Worm (Caenorhabditis elegans): ENCODE measurements around the gene sfxn-1.5.

sfxn-1.5 gene

DNA sequence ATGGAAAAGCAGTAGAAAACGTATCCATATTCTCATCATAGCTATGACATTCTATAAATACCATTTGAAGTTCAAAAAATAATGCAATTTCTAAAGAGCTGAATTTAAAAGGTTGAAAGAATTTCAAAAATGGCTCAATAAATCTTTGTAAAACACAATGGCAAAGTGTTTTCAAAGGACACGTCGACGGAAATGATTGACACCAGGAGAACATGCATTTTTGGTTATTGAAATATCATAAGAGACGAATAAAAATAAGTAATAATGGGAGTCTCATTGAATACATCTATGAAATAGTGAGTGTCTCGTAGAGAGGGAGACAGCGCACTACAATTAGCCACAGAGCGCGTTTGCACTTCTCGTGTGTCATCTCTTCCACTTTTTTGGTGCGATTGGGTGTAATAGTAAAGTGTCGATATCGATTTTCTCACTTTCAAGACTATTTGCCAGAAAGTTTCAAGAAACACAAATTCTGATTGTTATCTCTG lies 4.9 kb downstream of the sfxn-1.5 start, which contains the start of gene T04F8.2:
Gene T04F8.2 (minus strand): TSS at position 51 of the 488 bp plus-strand sequence.
- TF ChIP-seq fos-1 (tag; optimal IDR thresholded peaks at IDR 0.05) (no peak), hmg-11 (tag; optimal IDR thresholded peaks at IDR 0.05) (peak; percentile 59), ceh-28 (tag; optimal IDR thresholded peaks at IDR 0.05) (peak; percentile 49), nhr-23 (tag; optimal IDR thresholded peaks at IDR 0.05) (peak; percentile 56), nfya-1 (tag; optimal IDR thresholded peaks at IDR 0.05; ENCODE audit: insufficient read depth) (peak; percentile 68), snpc-4 (tag; optimal IDR thresholded peaks at IDR 0.05) (peak; percentile 58), fkh-10 (GFP tag; optimal IDR thresholded peaks at IDR 0.05) (no peak), tbx-2 (tag; optimal IDR thresholded peaks at IDR 0.05) (no peak), nhr-25 (tag; optimal IDR thresholded peaks at IDR 0.05) (peak; percentile 63), unc-62 (GFP tag; optimal IDR thresholded peaks at IDR 0.05) (no peak), jun-1 (tag; optimal IDR thresholded peaks at IDR 0.05) (peak; percentile 28), sea-2 (GFP tag; optimal IDR thresholded peaks at IDR 0.05) (no peak), nhr-43 (tag; optimal IDR thresholded peaks at IDR 0.05; ENCODE audit: poor library complexity, severe bottlenecking) (peak; percentile 21), nhr-28 (tag; optimal IDR thresholded peaks at IDR 0.05) (no peak), lin-39 (tag; optimal IDR thresholded peaks at IDR 0.05) (peak; percentile 69), nhr-67 (tag; optimal IDR thresholded peaks at IDR 0.05) (no peak), mdl-1 (tag; optimal IDR thresholded peaks at IDR 0.05) (no peak), ceh-9 (tag; optimal IDR thresholded peaks at IDR 0.05) (no peak), zag-1 (tag; optimal IDR thresholded peaks at IDR 0.05) (no peak), ceh-82 (tag; optimal IDR thresholded peaks at IDR 0.05) (no peak), ztf-4 (tag; optimal IDR thresholded peaks at IDR 0.05) (no peak), pqm-1 (tag; optimal IDR thresholded peaks at IDR 0.05) (peak; percentile 42), ceh-16 (tag; optimal IDR thresholded peaks at IDR 0.05) (no peak), egl-27 (tag; optimal IDR thresholded peaks at IDR 0.05) (no peak), lin-15B (tag; optimal IDR thresholded peaks at IDR 0.05) (peak; percentile 50), ama-1 (optimal IDR thresholded peaks at IDR 0.05) (no peak), R02D3.7 (tag; optimal IDR thresholded peaks at IDR 0.05) (no peak), egl-5 (tag; optimal IDR thresholded peaks at IDR 0.05) (peak; percentile 64), daf-12 (tag; optimal IDR thresholded peaks at IDR 0.05) (no peak), pha-4 (tag; optimal IDR thresholded peaks at IDR 0.05) (peak; percentile 86), elt-2 (tag; optimal IDR thresholded peaks at IDR 0.05) (peak; percentile 50), unc-39 (tag; optimal IDR thresholded peaks at IDR 0.05) (no peak), skn-1 (tag; optimal IDR thresholded peaks at IDR 0.05) (peak; percentile 58)

- TF ChIP-seq lin-15B (tag; optimal IDR thresholded peaks at IDR 0.05), result no peak
- TF ChIP-seq nhr-76 (tag; optimal IDR thresholded peaks at IDR 0.05), result no peak
- no peak for TF ChIP-seq aly-2 (tag; optimal IDR thresholded peaks at IDR 0.05)
- TF ChIP-seq elt-1 (tag; optimal IDR thresholded peaks at IDR 0.05), result no peak
- TF ChIP-seq sea-2 (GFP tag; optimal IDR thresholded peaks at IDR 0.05), result no peak
- no peak for TF ChIP-seq nhr-23 (tag; optimal IDR thresholded peaks at IDR 0.05)
- no peak for TF ChIP-seq skn-1 (tag; optimal IDR thresholded peaks at IDR 0.05)
- no peak for TF ChIP-seq fkh-10 (GFP tag; optimal IDR thresholded peaks at IDR 0.05)
- no peak for TF ChIP-seq ztf-4 (tag; optimal IDR thresholded peaks at IDR 0.05)
- no peak for TF ChIP-seq unc-39 (tag; optimal IDR thresholded peaks at IDR 0.05)
- no peak for TF ChIP-seq nfya-1 (tag; optimal IDR thresholded peaks at IDR 0.05; ENCODE audit: insufficient read depth)
- TF ChIP-seq ZK546.5 (tag; optimal IDR thresholded peaks at IDR 0.05), result no peak
These were observed 10.7 kb downstream of the sfxn-1.5 start, which contains the start of gene cutl-11 for ce11 chrX:11650751-11651150. Gene cutl-11, minus strand, starts transcription at chrX:11650851.

DNA sequence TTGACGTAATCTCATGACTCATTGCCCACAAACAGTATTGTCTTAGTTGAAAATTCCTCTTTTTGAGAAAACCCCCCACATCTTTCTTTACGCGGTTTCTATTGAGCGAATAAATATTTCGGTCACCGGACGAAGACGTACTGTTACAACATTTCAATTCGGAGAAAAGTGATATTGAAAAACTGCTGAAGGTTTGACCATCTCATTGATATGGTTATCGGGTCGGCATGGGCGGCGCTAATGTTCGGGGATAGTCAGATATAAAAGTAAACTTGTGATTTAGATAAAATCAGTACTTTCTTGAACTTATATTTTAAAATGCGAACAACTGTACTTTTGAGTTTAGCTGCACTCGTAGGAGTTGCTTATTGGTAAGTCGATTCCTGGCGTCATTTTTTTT lies 14.3 kb downstream of the sfxn-1.5 start, which contains the start of gene T04F8.8:
Gene T04F8.8 (plus strand): TSS at position 301 of the 400 bp plus-strand sequence.
- TF ChIP-seq ceh-28 (tag; optimal IDR thresholded peaks at IDR 0.05) (no peak), nhr-23 (tag; optimal IDR thresholded peaks at IDR 0.05) (peak; percentile 19)

ce11 chrX:11645517-11645916 lies 15.9 kb downstream of the sfxn-1.5 start:
- TF ChIP-seq mdl-1 (tag; optimal IDR thresholded peaks at IDR 0.05) (no peak), egl-27 (tag; optimal IDR thresholded peaks at IDR 0.05) (no peak), aly-2 (tag; optimal IDR thresholded peaks at IDR 0.05) (no peak), R02D3.7 (tag; optimal IDR thresholded peaks at IDR 0.05) (no peak), eor-1 (tag; optimal IDR thresholded peaks at IDR 0.05) (no peak), elt-1 (tag; optimal IDR thresholded peaks at IDR 0.05) (no peak), lsy-12 (tag; optimal IDR thresholded peaks at IDR 0.05) (no peak), daf-12 (tag; optimal IDR thresholded peaks at IDR 0.05) (no peak), nhr-77 (tag; optimal IDR thresholded peaks at IDR 0.05) (no peak), nhr-67 (tag; optimal IDR thresholded peaks at IDR 0.05) (no peak), tbx-2 (tag; optimal IDR thresholded peaks at IDR 0.05) (peak; percentile 5), nhr-11 (tag; optimal IDR thresholded peaks at IDR 0.05) (no peak), sea-2 (GFP tag; optimal IDR thresholded peaks at IDR 0.05) (no peak), ZK546.5 (tag; optimal IDR thresholded peaks at IDR 0.05) (no peak), nhr-23 (tag; optimal IDR thresholded peaks at IDR 0.05) (peak; percentile 50), elt-2 (tag; optimal IDR thresholded peaks at IDR 0.05) (peak; percentile 42), hmg-11 (tag; optimal IDR thresholded peaks at IDR 0.05) (peak; percentile 12), pqm-1 (tag; optimal IDR thresholded peaks at IDR 0.05) (no peak), skn-1 (tag; optimal IDR thresholded peaks at IDR 0.05) (no peak), ceh-28 (tag; optimal IDR thresholded peaks at IDR 0.05) (no peak), fkh-10 (GFP tag; optimal IDR thresholded peaks at IDR 0.05) (no peak), mml-1 (tag; optimal IDR thresholded peaks at IDR 0.05) (no peak), unc-62 (GFP tag; optimal IDR thresholded peaks at IDR 0.05) (no peak), snpc-4 (tag; optimal IDR thresholded peaks at IDR 0.05) (no peak), unc-39 (tag; optimal IDR thresholded peaks at IDR 0.05) (no peak), lin-15B (tag; optimal IDR thresholded peaks at IDR 0.05) (no peak), nhr-28 (tag; optimal IDR thresholded peaks at IDR 0.05) (no peak), fos-1 (tag; optimal IDR thresholded peaks at IDR 0.05) (no peak), ztf-4 (tag; optimal IDR thresholded peaks at IDR 0.05) (no peak), elt-3 (tag; optimal IDR thresholded peaks at IDR 0.05) (no peak), nhr-76 (tag; optimal IDR thresholded peaks at IDR 0.05) (no peak)

Measured in whole organism, L3 larva.